Worm (Caenorhabditis elegans) whole organism, L4/young adult: ENCODE measurements around the gene his-24.

Experiments
- W03F9.2 ChIP-seq: fragments of 150-350 bp; optimal IDR thresholded peaks from 2 replicates; lab custom pipeline; 2014; ENCODE audit warnings: missing biosample characterization, missing genetic modification characterization
- dao-5 ChIP-seq: sonication (generic microtip); optimal IDR thresholded peaks from 2 replicates; lab custom pipeline; 2016; ENCODE audit warnings: missing genotype, missing genetic modification characterization, moderate library complexity, missing compliant biosample characterization
- him-1 ChIP-seq: sonication (generic microtip); optimal IDR thresholded peaks from 2 replicates; lab custom pipeline; 2016; ENCODE audit warnings: missing genotype, missing genetic modification reagents, missing genetic modification characterization, missing compliant biosample characterization

Gene his-24

DNA sequence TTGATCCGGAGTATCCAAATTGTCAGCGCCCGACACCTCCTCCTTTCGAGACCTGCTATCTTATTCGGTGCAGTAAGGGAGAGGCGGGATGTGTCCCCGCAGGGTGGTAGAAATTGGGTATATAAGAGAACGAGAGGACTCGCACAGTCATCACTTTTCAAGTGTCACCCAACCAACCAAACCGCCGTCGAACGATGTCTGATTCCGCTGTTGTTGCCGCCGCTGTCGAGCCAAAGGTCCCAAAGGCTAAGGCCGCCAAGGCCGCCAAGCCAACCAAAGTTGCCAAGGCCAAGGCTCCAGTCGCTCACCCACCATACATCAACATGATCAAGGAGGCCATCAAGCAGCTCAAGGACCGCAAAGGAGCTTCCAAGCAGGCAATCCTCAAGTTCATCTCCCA, at the start of gene his-24:
Gene his-24, plus strand, starts transcription at position 150 of the 400 bp plus-strand sequence.
- no peak for TF ChIP-seq him-1 (tag; lab: Kevin White, UChicago)
- TF ChIP-seq W03F9.2 = no peak
- TF ChIP-seq dao-5 (tag; lab: Kevin White, UChicago) = no peak

DNA sequence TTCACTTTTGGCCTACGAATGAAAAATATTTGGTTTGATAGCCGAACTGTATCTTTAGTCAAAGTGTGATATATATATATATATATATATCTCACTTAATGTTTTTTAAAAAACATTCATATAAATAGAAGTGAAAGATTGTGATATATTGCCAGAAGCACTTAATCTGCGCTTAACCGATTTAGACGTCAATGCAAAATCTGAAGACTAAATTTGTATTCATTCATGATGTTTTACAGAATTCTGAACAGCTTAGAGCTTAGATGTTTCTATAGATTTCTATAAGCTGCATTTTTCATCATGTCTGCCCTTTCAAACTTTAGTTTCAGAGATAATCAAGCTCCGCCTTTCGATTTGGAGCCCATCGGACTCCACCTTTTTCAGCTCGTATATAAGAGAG, 47.6 kb upstream of the his-24 start, which contains the start of gene F23D12.3:
Gene F23D12.3, plus strand, starts transcription at position 301 of the 400 bp plus-strand sequence.
- TF ChIP-seq dao-5 (tag; lab: Kevin White, UChicago) = no peak
- TF ChIP-seq him-1 (tag; lab: Kevin White, UChicago) = no peak
- TF ChIP-seq W03F9.2 = no peak

DNA sequence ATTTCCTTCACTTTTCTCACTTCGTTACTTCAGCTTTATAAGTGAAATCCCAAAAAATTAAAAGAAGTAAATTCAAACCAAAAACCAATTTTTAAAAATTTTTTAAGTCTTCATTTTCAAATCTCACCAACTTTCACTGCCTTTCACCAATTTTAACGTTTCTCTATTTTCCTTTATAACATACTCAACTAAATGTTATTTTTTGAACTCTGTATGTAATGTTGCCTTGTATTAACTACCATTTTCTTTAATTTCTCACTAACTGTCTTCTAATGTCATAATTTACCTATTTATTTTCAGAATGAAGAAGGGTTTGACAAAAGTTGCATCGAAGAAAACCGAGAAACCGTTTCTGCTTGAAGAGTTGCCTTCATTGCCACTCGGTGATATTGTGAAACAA, 45.2 kb upstream of the his-24 start, which contains the start of gene F23D12.4:
Gene F23D12.4, plus strand, starts transcription at position 301 of the 400 bp plus-strand sequence.
- TF ChIP-seq W03F9.2 (no peak), him-1 (tag; lab: Kevin White, UChicago) (no peak), dao-5 (tag; lab: Kevin White, UChicago) (no peak)

DNA sequence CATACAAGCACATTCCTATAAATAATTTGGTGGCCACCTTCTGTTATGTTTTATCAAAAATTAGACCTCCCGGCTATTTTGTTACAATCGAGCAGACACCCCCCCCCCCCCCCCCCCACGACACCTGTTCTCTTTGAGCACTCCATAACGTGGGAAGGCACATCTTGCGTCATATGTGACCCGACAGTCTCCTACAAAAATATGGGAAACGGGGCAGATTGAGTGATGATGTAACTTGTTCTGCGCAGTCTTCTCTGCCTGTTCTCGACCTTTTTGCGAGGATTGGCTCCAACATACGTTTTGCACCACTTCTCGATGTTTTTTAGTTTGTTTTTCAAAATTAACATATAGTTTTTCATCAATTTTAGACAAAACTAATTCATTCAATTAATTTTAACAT, 42.4 kb upstream of the his-24 start:
- TF ChIP-seq W03F9.2 (no peak), him-1 (tag; lab: Kevin White, UChicago) (no peak), dao-5 (tag; lab: Kevin White, UChicago) (no peak)

- no peak for TF ChIP-seq dao-5 (tag; lab: Kevin White, UChicago)
- no peak for TF ChIP-seq him-1 (tag; lab: Kevin White, UChicago)
- no peak for TF ChIP-seq W03F9.2
These were observed 42.0 kb upstream of the his-24 start, which contains the start of gene jmjd-3.2 for ce11 chrX:14447910-14448309. Gene jmjd-3.2 (plus strand): TSS chrX:14448210.

- no peak for TF ChIP-seq him-1 (tag; lab: Kevin White, UChicago)
- TF ChIP-seq dao-5 (tag; lab: Kevin White, UChicago) = no peak
- no peak for TF ChIP-seq W03F9.2
These were observed 36.2 kb upstream of the his-24 start, which contains the start of gene F23D12.7 for ce11 chrX:14453735-14454134. Gene F23D12.7 (minus strand): TSS chrX:14453835.

- TF ChIP-seq him-1 (tag; lab: Kevin White, UChicago) (no peak), dao-5 (tag; lab: Kevin White, UChicago) (no peak), W03F9.2 (no peak)
These were observed 34.5 kb upstream of the his-24 start, which contains the start of gene Y66C5A.1 for ce11 chrX:14455419-14455818. Gene Y66C5A.1 (minus strand): TSS chrX:14455519.

DNA sequence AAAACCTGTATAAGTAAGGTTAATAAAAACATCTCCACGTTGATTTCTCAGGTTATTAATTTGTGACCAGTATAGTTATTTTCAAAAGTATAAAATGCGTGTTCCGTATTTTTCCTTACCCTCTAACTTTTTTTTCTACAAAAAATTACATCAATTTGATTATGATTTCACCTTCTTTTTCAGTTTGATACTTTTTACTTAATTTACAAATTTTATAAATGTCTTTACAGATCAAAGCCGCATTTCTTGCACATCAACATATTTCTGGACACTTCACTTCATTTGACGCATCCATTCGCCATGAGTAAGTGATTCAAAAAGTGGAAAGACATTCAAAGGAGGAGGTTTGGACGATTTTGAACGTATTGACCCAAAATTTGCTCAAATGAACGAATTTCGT, 29.5 kb upstream of the his-24 start, which contains the start of gene Y66C5A.2:
Gene Y66C5A.2, plus strand, starts transcription at position 301 of the 400 bp plus-strand sequence.
- TF ChIP-seq him-1 (tag; lab: Kevin White, UChicago) (no peak), dao-5 (tag; lab: Kevin White, UChicago) (no peak), W03F9.2 (no peak)

- no peak for TF ChIP-seq dao-5 (tag; lab: Kevin White, UChicago)
- TF ChIP-seq him-1 (tag; lab: Kevin White, UChicago) = no peak
- TF ChIP-seq W03F9.2 = no peak
These were observed 25.4 kb upstream of the his-24 start, which contains the start of gene M163.7 for ce11 chrX:14464513-14464912. Gene M163.7 (plus strand): TSS chrX:14464813.

- no peak for TF ChIP-seq W03F9.2
These were observed 24.3 kb upstream of the his-24 start, which contains the start of gene M163.22 for ce11 chrX:14465593-14465992. Gene M163.22 (plus strand): TSS chrX:14465893.

ce11 chrX:14466532-14466931, 23.4 kb upstream of the his-24 start, which contains the start of gene M163.21:
Gene M163.21 (plus strand): TSS chrX:14466832.
- TF ChIP-seq dao-5 (tag; lab: Kevin White, UChicago) (no peak), W03F9.2 (no peak), him-1 (tag; lab: Kevin White, UChicago) (no peak)

DNA sequence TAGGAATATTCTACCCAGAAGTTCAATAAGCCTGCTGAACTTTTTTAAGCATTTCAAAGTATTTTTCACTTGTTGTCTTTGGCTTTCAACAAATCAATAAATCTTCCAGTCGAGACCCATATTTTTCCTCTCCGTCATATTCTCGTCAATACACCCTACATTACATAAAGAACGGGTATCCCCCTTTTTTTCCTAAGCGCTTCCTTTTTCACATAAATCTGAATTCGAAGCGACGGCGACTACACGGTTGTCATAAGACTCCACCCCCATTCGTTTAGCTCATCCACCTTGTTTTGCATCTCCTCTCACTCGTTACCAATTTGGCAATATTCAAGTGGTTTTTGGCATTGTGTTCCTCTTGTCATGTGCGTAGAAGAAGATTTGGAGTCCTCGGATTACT, 20.6 kb upstream of the his-24 start, which contains the start of gene M163.9:
Gene M163.9, plus strand, starts transcription at position 301 of the 400 bp plus-strand sequence.
- TF ChIP-seq W03F9.2 (no peak), dao-5 (tag; lab: Kevin White, UChicago) (no peak), him-1 (tag; lab: Kevin White, UChicago) (no peak)

DNA sequence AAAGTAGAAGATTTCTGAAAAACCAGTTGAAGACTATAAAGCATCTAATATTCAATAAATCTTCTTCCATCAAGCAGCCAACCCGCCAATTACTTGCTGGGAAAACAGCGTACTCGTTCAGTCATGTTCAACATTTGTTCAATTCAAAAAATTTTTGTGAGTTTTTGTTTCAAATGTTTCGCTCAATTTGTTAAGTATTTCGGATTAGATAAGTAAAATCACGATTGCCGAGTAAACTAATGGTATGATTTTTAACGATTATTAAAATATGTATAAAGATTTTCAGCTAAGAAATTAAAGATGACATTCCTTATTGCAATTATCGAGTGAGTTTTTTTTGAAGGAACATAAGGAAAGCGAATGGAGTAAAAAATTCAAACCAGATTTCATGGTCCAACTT, 19.2 kb upstream of the his-24 start, which contains the start of gene M163.10:
Gene M163.10, plus strand, starts transcription at position 301 of the 400 bp plus-strand sequence.
- TF ChIP-seq W03F9.2 (no peak), dao-5 (tag; lab: Kevin White, UChicago) (no peak), him-1 (tag; lab: Kevin White, UChicago) (no peak)

- TF ChIP-seq W03F9.2 (no peak), him-1 (tag; lab: Kevin White, UChicago) (no peak)
These were observed 16.2 kb upstream of the his-24 start, which contains the start of gene M163.5 for ce11 chrX:14473740-14474139. Gene M163.5 (plus strand): TSS chrX:14474040.
